Fruit fly (Drosophila melanogaster) whole organism, embryonic: Measurements from ENCODE around the gene Mvl.

Source experiments
- B-H2 ChIP-seq: fragments of 200-800 bp; sonication (Bioruptor generic); optimal IDR thresholded peaks from 2 replicates; lab custom pipeline; 2018; ENCODE audit warnings: missing biosample characterization, mild to moderate bottlenecking, missing genetic modification characterization
- CG17612 ChIP-seq: fragments of 200-800 bp; sonication (Bioruptor generic); IDR thresholded peaks from 2 replicates; pipeline ENCODE4 v1.3.6; 2022; ENCODE audit warnings: missing biosample characterization, missing genetic modification characterization
- oc ChIP-seq: fragments of 200-800 bp; sonication (Bioruptor generic); optimal IDR thresholded peaks from 2 replicates; lab custom pipeline; 2018; ENCODE audit warnings: missing biosample characterization, mild to moderate bottlenecking, missing genetic modification characterization, moderate library complexity
- pan ChIP-seq, 4 experiments: fragments of >200 bp in 3 of 4; fragments of 200-800 bp in 1 of 4; sonication (Bioruptor generic) in 1 of 4; optimal IDR thresholded peaks in 3 of 4; IDR thresholded peaks in 1 of 4; 2 replicates each; pipeline versions ENCODE4 v1.3.6 to Lab custom; 2017 to 2022; ENCODE audit warnings: missing biosample characterization in 2 of 4, missing genetic modification characterization in 2 of 4, mixed read lengths in 1 of 4

- TF ChIP-seq pan (optimal IDR thresholded peaks at IDR 0.05; lab: Kevin White, UChicago) (no peak), pan (GFP tag; optimal IDR thresholded peaks at IDR 0.05 in 1 of 2, IDR thresholded peaks at IDR 0.05 in 1 of 2) (peak in 1 of 2 experiments; percentile 82), oc (no peak), B-H2 (GFP tag; lab: Kevin White, UChicago) (peak; percentile 84), CG17612 (peak; percentile 78)
These were observed 37.1 kb upstream of the Mvl start, which contains the start of gene RhoGAP93B for dm6 chr3R:21097631-21098117.
